Fruit fly (Drosophila melanogaster): ENCODE measurements around the gene CG42556.

The CG42556 gene

dm6 chr2L:16879288-16879687 lies 10.4 kb upstream of the CG42556 start, which contains the start of the genes CG32832, CG31743 and CG34313 (continued):
- TF ChIP-seq E2f2 (GFP tag; IDR thresholded peaks at IDR 0.05) (peak; percentile 98), dysf (GFP tag; IDR thresholded peaks at IDR 0.05) (no peak), lmd (GFP tag; IDR thresholded peaks at IDR 0.05) (no peak), CG11504 (tag; optimal IDR thresholded peaks at IDR 0.05) (no peak), Atf-2 (GFP tag; optimal IDR thresholded peaks at IDR 0.05) (no peak), Myb (GFP tag; optimal IDR thresholded peaks at IDR 0.05) (peak; percentile 88), CG4854 (GFP tag; optimal IDR thresholded peaks at IDR 0.05) (no peak), gro (GFP tag; optimal IDR thresholded peaks at IDR 0.05) (no peak), gce (GFP tag; IDR thresholded peaks at IDR 0.05) (no peak), Sry-δ (GFP tag; optimal IDR thresholded peaks at IDR 0.05) (peak; percentile 95), odd (GFP tag; optimal IDR thresholded peaks at IDR 0.05) (no peak), Med (GFP tag) (no peak), CG33557 (GFP tag; optimal IDR thresholded peaks at IDR 0.05) (no peak), Deaf1 (tag; optimal IDR thresholded peaks at IDR 0.05) (peak; percentile 43), chif (GFP tag; optimal IDR thresholded peaks at IDR 0.05) (no peak), Opbp (GFP tag; IDR thresholded peaks at IDR 0.05; ENCODE audit: partially characterized antibody) (peak; percentile 82), NC2β (GFP tag; optimal IDR thresholded peaks at IDR 0.05) (no peak), CG2116 (GFP tag; optimal IDR thresholded peaks at IDR 0.05) (peak; percentile 49), Xbp1 (GFP tag; optimal IDR thresholded peaks at IDR 0.05) (no peak), scrt (GFP tag; optimal IDR thresholded peaks at IDR 0.05) (no peak), CG5245 (GFP tag; optimal IDR thresholded peaks at IDR 0.05) (no peak), D19A (tag; optimal IDR thresholded peaks at IDR 0.05) (no peak), hkb (optimal IDR thresholded peaks at IDR 0.05) (no peak), hkb (GFP tag; IDR thresholded peaks at IDR 0.05) (no peak), E2f1 (GFP tag; IDR thresholded peaks at IDR 0.05) (no peak), Taf1 (GFP tag; IDR thresholded peaks at IDR 0.05) (no peak), Pdp1 (GFP tag; optimal IDR thresholded peaks at IDR 0.05) (peak in 1 of 2 experiments; percentile 30), CG9609 (GFP tag; optimal IDR thresholded peaks at IDR 0.05) (no peak), Bgb (GFP tag; IDR thresholded peaks at IDR 0.05; ENCODE audit: partially characterized antibody) (peak; percentile 76), vnd (GFP tag; IDR thresholded peaks at IDR 0.05; ENCODE audit: partially characterized antibody) (peak; percentile 42; the same call in 1 of the 3 replicates), Dfd (GFP tag; optimal IDR thresholded peaks at IDR 0.05) (no peak), CG10321 (GFP tag; IDR thresholded peaks at IDR 0.05) (no peak), knrl (GFP tag; IDR thresholded peaks at IDR 0.05; ENCODE audit: partially characterized antibody) (peak; percentile 74), CG3065 (GFP tag; optimal IDR thresholded peaks at IDR 0.05) (no peak), Fer1 (GFP tag; optimal IDR thresholded peaks at IDR 0.05) (no peak), Bteb2 (GFP tag; optimal IDR thresholded peaks at IDR 0.05) (no peak), unpg (GFP tag; optimal IDR thresholded peaks at IDR 0.05) (no peak), Ravus (GFP tag; IDR thresholded peaks at IDR 0.05) (no peak), tll (GFP tag; optimal IDR thresholded peaks at IDR 0.05) (no peak), CG12071 (GFP tag; optimal IDR thresholded peaks at IDR 0.05) (no peak), nom (GFP tag; optimal IDR thresholded peaks at IDR 0.05) (no peak), bbx (GFP tag; IDR thresholded peaks at IDR 0.05; ENCODE audit: partially characterized antibody) (peak; percentile 80), CG13123 (GFP tag; optimal IDR thresholded peaks at IDR 0.05) (no peak), sd (tag; optimal IDR thresholded peaks at IDR 0.05) (no peak), CG2129 (GFP tag; IDR thresholded peaks at IDR 0.05; ENCODE audit: partially characterized antibody) (peak; percentile 28), CG3163 (GFP tag; optimal IDR thresholded peaks at IDR 0.05) (no peak), CG14860 (GFP tag; IDR thresholded peaks at IDR 0.05; ENCODE audit: partially characterized antibody) (0 out of 3 replicates have a peak, but pooled peaks have one; percentile 40), hbn (GFP tag; IDR thresholded peaks at IDR 0.05; ENCODE audit: partially characterized antibody) (peak; percentile 79), amos (GFP tag; IDR thresholded peaks at IDR 0.05; ENCODE audit: partially characterized antibody) (peak; percentile 78; the same call in 1 of the 2 replicates), CG7987 (GFP tag; optimal IDR thresholded peaks at IDR 0.05) (no peak), CG3995 (GFP tag; optimal IDR thresholded peaks at IDR 0.05) (no peak)
